Fruit fly (Drosophila melanogaster): ENCODE measurements around the gene mRpL38.

mRpL38 gene

DNA sequence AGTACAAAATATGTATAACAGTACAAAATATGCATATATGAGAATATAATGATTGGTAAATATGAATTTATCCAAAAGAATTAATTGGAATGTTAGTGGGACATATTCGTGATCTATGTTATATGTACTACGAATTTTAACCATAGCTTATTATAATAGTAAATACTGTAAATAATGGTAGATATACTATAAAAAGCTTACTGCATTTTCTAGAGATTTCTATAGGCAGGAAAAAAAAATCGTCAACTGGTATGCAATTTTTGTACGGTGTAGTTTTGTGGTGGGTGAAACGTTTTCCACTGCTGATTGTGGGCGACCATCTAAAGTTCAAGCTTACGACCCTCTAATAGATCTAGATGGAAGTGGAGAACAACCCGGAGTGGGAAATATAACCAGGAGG, 9.2 kb upstream of the mRpL38 start (continued):
- TF ChIP-seq jing (GFP tag; optimal IDR thresholded peaks at IDR 0.05): no peak
- no peak for TF ChIP-seq br (optimal IDR thresholded peaks at IDR 0.05)
- TF ChIP-seq Sry-δ (GFP tag; optimal IDR thresholded peaks at IDR 0.05): no peak
- no peak for TF ChIP-seq hbn (GFP tag; IDR thresholded peaks at IDR 0.05; ENCODE audit: partially characterized antibody)
- no peak for TF ChIP-seq CG13624 (GFP tag; optimal IDR thresholded peaks at IDR 0.05)
- no peak for TF ChIP-seq CG30020 (tag; optimal IDR thresholded peaks at IDR 0.05)
- no peak for TF ChIP-seq Ada2b (GFP tag; IDR thresholded peaks at IDR 0.05)
- TF ChIP-seq CG14014 (GFP tag; IDR thresholded peaks at IDR 0.05): 0 out of 2 replicates have a peak, but pooled peaks have one; percentile 21
- no peak for TF ChIP-seq Dp (GFP tag; optimal IDR thresholded peaks at IDR 0.05)
- TF ChIP-seq Bdp1 (GFP tag; optimal IDR thresholded peaks at IDR 0.05): no peak
- peak; percentile 23 for TF ChIP-seq CG11504 (tag; optimal IDR thresholded peaks at IDR 0.05)
- TF ChIP-seq cg (GFP tag; optimal IDR thresholded peaks at IDR 0.05): no peak
- no peak for TF ChIP-seq CG8478 (optimal IDR thresholded peaks at IDR 0.05)

DNA sequence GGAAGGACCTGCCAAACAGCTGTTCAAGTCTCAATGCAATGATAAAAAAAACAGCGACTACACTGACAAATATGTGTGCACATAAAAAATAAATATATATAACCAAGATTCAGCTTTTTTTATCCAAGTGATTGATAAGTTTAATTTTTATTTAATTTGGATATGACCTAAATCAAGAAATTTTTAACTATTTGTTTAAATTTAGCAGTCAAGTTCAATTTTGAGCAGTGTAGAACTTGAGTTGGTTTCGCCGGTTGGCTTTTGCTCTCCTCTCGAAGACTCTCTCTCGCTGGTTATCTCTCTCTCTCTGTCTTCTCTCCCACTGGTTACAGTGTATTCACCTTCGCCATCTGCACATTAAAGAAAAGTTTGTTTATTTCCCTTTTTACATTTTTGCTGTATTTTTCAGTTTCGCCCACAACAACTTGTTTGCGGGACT, 8.0 kb upstream of the mRpL38 start:
- TF ChIP-seq esg (GFP tag; conservative IDR thresholded peaks at IDR 0.05) (peak; percentile 78), Eip74EF (GFP tag; optimal IDR thresholded peaks at IDR 0.05) (peak in 1 of 2 experiments; percentile 92), Hr51 (GFP tag; optimal IDR thresholded peaks at IDR 0.05) (peak; percentile 72 to 94), CG31224 (GFP tag; IDR thresholded peaks at IDR 0.05) (peak; percentile 81), otp (GFP tag; IDR thresholded peaks at IDR 0.05) (peak; percentile 78; the same call in 2 of the 3 replicates), CG1233 (GFP tag; optimal IDR thresholded peaks at IDR 0.05) (peak; percentile 83), Nf-YB (GFP tag; optimal IDR thresholded peaks at IDR 0.05) (peak; percentile 72), jigr1 (GFP tag; IDR thresholded peaks at IDR 0.05) (0 out of 3 replicates have a peak, but pooled peaks have one; percentile 44), CG32772 (GFP tag; IDR thresholded peaks at IDR 0.05) (peak; percentile 85), gro (GFP tag; optimal IDR thresholded peaks at IDR 0.05) (no peak), Oaz (GFP tag; IDR thresholded peaks at IDR 0.05) (peak; percentile 62), usp (GFP tag; optimal IDR thresholded peaks at IDR 0.05) (no peak), wek (GFP tag; optimal IDR thresholded peaks at IDR 0.05) (peak; percentile 16), Fer3 (tag; optimal IDR thresholded peaks at IDR 0.05) (peak; percentile 89), cg (GFP tag; optimal IDR thresholded peaks at IDR 0.05) (no peak), exex (tag; optimal IDR thresholded peaks at IDR 0.05) (peak; percentile 43), emc (GFP tag; optimal IDR thresholded peaks at IDR 0.05) (peak; percentile 57), CG6689 (GFP tag; IDR thresholded peaks at IDR 0.05) (peak; percentile 89), CG18262 (tag; optimal IDR thresholded peaks at IDR 0.05) (peak; percentile 90), ato (GFP tag; IDR thresholded peaks at IDR 0.05; ENCODE audit: partially characterized antibody) (no peak), CG43689 (GFP tag; IDR thresholded peaks at IDR 0.05) (peak; percentile 76), stc (GFP tag; IDR thresholded peaks at IDR 0.05) (peak; percentile 85), CG7839 (tag; optimal IDR thresholded peaks at IDR 0.05) (peak; percentile 92), CG2202 (tag; optimal IDR thresholded peaks at IDR 0.05) (peak; percentile 62), HLH54F (GFP tag; optimal IDR thresholded peaks at IDR 0.05) (peak; percentile 65), CG5953 (GFP tag; IDR thresholded peaks at IDR 0.05) (peak; percentile 69; the same call in 1 of the 2 replicates), Jarid2 (GFP tag; optimal IDR thresholded peaks at IDR 0.05) (peak; percentile 51), Ada2b (GFP tag; IDR thresholded peaks at IDR 0.05) (peak; percentile 93), Adf1 (GFP tag; IDR thresholded peaks at IDR 0.05) (peak; percentile 68), zen2 (GFP tag; IDR thresholded peaks at IDR 0.05; ENCODE audit: partially characterized antibody) (no peak), Dad (GFP tag; optimal IDR thresholded peaks at IDR 0.05) (peak; percentile 52), CoRest (tag; optimal IDR thresholded peaks at IDR 0.05) (peak; percentile 90), ATbp (GFP tag; optimal IDR thresholded peaks at IDR 0.05) (peak; percentile 87), gsb (GFP tag; IDR thresholded peaks at IDR 0.05) (peak; percentile 74), CG9215 (GFP tag; IDR thresholded peaks at IDR 0.05) (peak; percentile 81), dati (GFP tag; IDR thresholded peaks at IDR 0.05) (peak; percentile 23; the same call in 1 of the 2 replicates), luna (GFP tag; optimal IDR thresholded peaks at IDR 0.05) (peak; percentile 19), br (optimal IDR thresholded peaks at IDR 0.05) (no peak), salm (tag; optimal IDR thresholded peaks at IDR 0.05) (peak; percentile 86), Vsx1 (GFP tag; optimal IDR thresholded peaks at IDR 0.05) (peak; percentile 58)

Measured in whole organism, embryonic.